Worm (Caenorhabditis elegans) whole organism, L4 larva: Measurements from ENCODE around the gene M176.4.
A peak's percentile ranks its signal among the peaks of the same experiment; 100 is the strongest.

Experiments used
- F10B5.3 ChIP-seq: sonication (generic microtip); optimal IDR thresholded peaks from 2 replicates; lab custom pipeline; 2016; ENCODE audit warnings: mild to moderate bottlenecking, missing genetic modification characterization, missing compliant biosample characterization
- F26F4.8 ChIP-seq: fragments of 200-800 bp; sonication (Bioruptor generic); conservative IDR thresholded peaks from 2 replicates; pipeline ENCODE4 v1.3.6; 2022; ENCODE audit warnings: missing genetic modification characterization, missing compliant biosample characterization
- F49E8.2 ChIP-seq: sonication (generic microtip); optimal IDR thresholded peaks from 2 replicates; lab custom pipeline; 2016; ENCODE audit warnings: missing compliant biosample characterization, mild to moderate bottlenecking, missing genetic modification characterization, borderline replicate concordance
- R02D3.7 ChIP-seq: fragments of 150-350 bp; sonication (generic microtip); optimal IDR thresholded peaks from 3 replicates; lab custom pipeline; 2014; ENCODE audit warnings: missing biosample characterization, missing genetic modification characterization
- Y48G9A.11 ChIP-seq: fragments of 200-800 bp; sonication (Bioruptor generic); IDR thresholded peaks from 2 replicates; pipeline ENCODE4 v1.3.6; 2022; ENCODE audit warnings: missing genetic modification reagents, missing genetic modification characterization, missing compliant biosample characterization
- Y75B8A.6 ChIP-seq: fragments of 200-800 bp; sonication (Bioruptor generic); IDR thresholded peaks from 2 replicates; pipeline ENCODE4 v1.3.6; 2022; ENCODE audit warnings: missing genetic modification reagents, missing genetic modification characterization, missing compliant biosample characterization
- arid-1 ChIP-seq: fragments of 200-800 bp; sonication (Bioruptor generic); conservative IDR thresholded peaks from 2 replicates; pipeline ENCODE4 v1.3.6; 2022; ENCODE audit warnings: missing genetic modification reagents, missing genetic modification characterization, missing compliant biosample characterization
- ceh-20 ChIP-seq: fragments of 200-800 bp; sonication (Bioruptor generic); IDR thresholded peaks from 2 replicates; pipeline ENCODE4 v1.3.6; 2022; ENCODE audit warnings: missing genetic modification reagents, missing genetic modification characterization, missing compliant biosample characterization
- ceh-28 ChIP-seq: fragments of 150-350 bp; optimal IDR thresholded peaks from 2 replicates; lab custom pipeline; 2014; ENCODE audit warnings: missing biosample characterization, missing genetic modification reagents, missing genetic modification characterization
- ceh-32 ChIP-seq: sonication (generic microtip); optimal IDR thresholded peaks from 2 replicates; lab custom pipeline; 2016; ENCODE audit warnings: mild to moderate bottlenecking, missing genetic modification characterization, missing compliant biosample characterization; ENCODE audit not compliant: poor library complexity
- ceh-62 ChIP-seq: sonication (generic microtip); optimal IDR thresholded peaks from 2 replicates; lab custom pipeline; 2017; ENCODE audit warnings: missing biosample characterization, missing genetic modification characterization
- daf-16 ChIP-seq, 3 experiments: sonication (generic microtip); optimal IDR thresholded peaks; 2 replicates each; lab custom pipeline; 2016 to 2017; ENCODE audit warnings: missing genetic modification characterization in 3 of 3, missing genetic modification reagents in 3 of 3, mild to moderate bottlenecking in 2 of 3, missing compliant biosample characterization in 2 of 3, missing biosample characterization in 1 of 3, moderate library complexity in 1 of 3
- daf-8 ChIP-seq: fragments of 200-800 bp; sonication (Bioruptor generic); IDR thresholded peaks from 2 replicates; pipeline ENCODE4 v1.3.6; 2022; ENCODE audit warnings: missing genetic modification characterization, missing compliant biosample characterization
- dmd-9 ChIP-seq: fragments of 200-800 bp; sonication (Bioruptor generic); IDR thresholded peaks from 2 replicates; pipeline ENCODE4 v1.3.6; 2022; ENCODE audit warnings: missing genetic modification reagents, missing genetic modification characterization, missing compliant biosample characterization
- duxl-1 ChIP-seq: sonication (generic microtip); optimal IDR thresholded peaks from 2 replicates; lab custom pipeline; 2016; ENCODE audit warnings: mild to moderate bottlenecking, missing genetic modification characterization, moderate library complexity, missing compliant biosample characterization; ENCODE audit not compliant: poor library complexity
- egl-43 ChIP-seq: fragments of 200-800 bp; sonication (Bioruptor generic); IDR thresholded peaks from 2 replicates; pipeline ENCODE4 v1.3.6; 2022; ENCODE audit warnings: missing genetic modification reagents, missing genetic modification characterization, missing compliant biosample characterization
- hmg-1.1 ChIP-seq: fragments of 200-800 bp; sonication (Bioruptor generic); IDR thresholded peaks from 2 replicates; pipeline ENCODE4 v1.3.6; 2022; ENCODE audit warnings: missing genetic modification reagents, missing genetic modification characterization, missing compliant biosample characterization
- lin-15B ChIP-seq: fragments of 150-350 bp; sonication (generic microtip); optimal IDR thresholded peaks from 3 replicates; lab custom pipeline; 2014; ENCODE audit warnings: missing biosample characterization, missing genetic modification characterization
- lin-39 ChIP-seq: fragments of 150-350 bp; optimal IDR thresholded peaks from 2 replicates; lab custom pipeline; 2014; ENCODE audit warnings: missing biosample characterization, missing genetic modification reagents, missing genetic modification characterization
- madf-9 ChIP-seq: fragments of 200-800 bp; sonication (Bioruptor generic); conservative IDR thresholded peaks from 2 replicates; pipeline ENCODE4 v1.3.6; 2022; ENCODE audit warnings: missing genetic modification reagents, missing genetic modification characterization, missing compliant biosample characterization
- mes-2 ChIP-seq: sonication (generic microtip); optimal IDR thresholded peaks from 2 replicates; lab custom pipeline; 2016; ENCODE audit warnings: missing genotype, mild to moderate bottlenecking, missing genetic modification characterization, missing compliant biosample characterization; ENCODE audit not compliant: poor library complexity, severe bottlenecking
- mxl-2 ChIP-seq: fragments of 200-800 bp; sonication (Bioruptor generic); conservative IDR thresholded peaks from 2 replicates; pipeline ENCODE4 v1.3.6; 2022; ENCODE audit warnings: missing genetic modification reagents, missing genetic modification characterization, missing compliant biosample characterization
- mxl-3 ChIP-seq: fragments of 200-800 bp; sonication (Bioruptor generic); optimal IDR thresholded peaks from 2 replicates; lab custom pipeline; 2018; ENCODE audit warnings: mild to moderate bottlenecking, missing genetic modification characterization, missing compliant biosample characterization
- nhr-10 ChIP-seq: fragments of 150-350 bp; optimal IDR thresholded peaks from 2 replicates; lab custom pipeline; 2014; ENCODE audit warnings: missing biosample characterization, missing genetic modification characterization
- nhr-111 ChIP-seq: fragments of 200-800 bp; sonication (Bioruptor generic); optimal IDR thresholded peaks from 2 replicates; lab custom pipeline; 2018; ENCODE audit warnings: mild to moderate bottlenecking, missing genetic modification characterization, missing compliant biosample characterization
- nhr-41 ChIP-seq: fragments of 200-800 bp; sonication (Bioruptor generic); IDR thresholded peaks from 2 replicates; pipeline ENCODE4 v1.3.6; 2022; ENCODE audit warnings: missing genetic modification reagents, missing genetic modification characterization, missing compliant biosample characterization
- nhr-77 ChIP-seq: fragments of 150-350 bp; optimal IDR thresholded peaks from 2 replicates; lab custom pipeline; 2014; ENCODE audit warnings: missing biosample characterization, missing genetic modification characterization
- php-3 ChIP-seq: fragments of 200-800 bp; sonication (Bioruptor generic); IDR thresholded peaks from 2 replicates; pipeline ENCODE4 v1.3.6; 2022; ENCODE audit warnings: missing genetic modification reagents, missing genetic modification characterization, missing compliant biosample characterization
- pqm-1 ChIP-seq: sonication (generic microtip); optimal IDR thresholded peaks from 2 replicates; lab custom pipeline; 2017; ENCODE audit warnings: missing biosample characterization, missing genetic modification characterization
- spr-3 ChIP-seq: fragments of 200-800 bp; sonication (Bioruptor generic); optimal IDR thresholded peaks from 2 replicates; lab custom pipeline; 2018; ENCODE audit warnings: mild to moderate bottlenecking, missing genetic modification characterization, missing compliant biosample characterization
- zag-1 ChIP-seq: fragments of 150-350 bp; optimal IDR thresholded peaks from 2 replicates; lab custom pipeline; 2014; ENCODE audit warnings: missing biosample characterization, missing genetic modification characterization
- ztf-7 ChIP-seq: fragments of 150-350 bp; optimal IDR thresholded peaks from 2 replicates; lab custom pipeline; 2014; ENCODE audit warnings: missing biosample characterization, missing genetic modification characterization

M176.4 gene

ce11 chrII:9418065-9418567, at the start of gene M176.4, which contains the start of gene M176.16:
TSS of gene M176.4 (plus strand) at chrII:9418365.
TSS of gene M176.16 (plus strand) at chrII:9418517.
- no peak for TF ChIP-seq F49E8.2
- peak; percentile 7 for TF ChIP-seq nhr-77
- no peak for TF ChIP-seq Y48G9A.11 (GFP tag; lab: Robert Waterston, UW)
- TF ChIP-seq pqm-1 (tag; lab: Kevin White, UChicago): peak; percentile 30
- TF ChIP-seq mes-2: peak; percentile 18
- no peak for TF ChIP-seq daf-16 (GFP tag; optimal IDR thresholded peaks at IDR 0.05; lab: Kevin White, UChicago)
- TF ChIP-seq daf-16 (tag; optimal IDR thresholded peaks at IDR 0.05; lab: Kevin White, UChicago): peak; percentile 40

ce11 chrII:9369394-9369793, 48.8 kb upstream of the M176.4 start:
- TF ChIP-seq nhr-41 (GFP tag; lab: Robert Waterston, UW): no peak
- peak; percentile 56 for TF ChIP-seq ceh-28 (tag; lab: Kevin White, UChicago)
- TF ChIP-seq, all 104 proteins: peak for 1

DNA sequence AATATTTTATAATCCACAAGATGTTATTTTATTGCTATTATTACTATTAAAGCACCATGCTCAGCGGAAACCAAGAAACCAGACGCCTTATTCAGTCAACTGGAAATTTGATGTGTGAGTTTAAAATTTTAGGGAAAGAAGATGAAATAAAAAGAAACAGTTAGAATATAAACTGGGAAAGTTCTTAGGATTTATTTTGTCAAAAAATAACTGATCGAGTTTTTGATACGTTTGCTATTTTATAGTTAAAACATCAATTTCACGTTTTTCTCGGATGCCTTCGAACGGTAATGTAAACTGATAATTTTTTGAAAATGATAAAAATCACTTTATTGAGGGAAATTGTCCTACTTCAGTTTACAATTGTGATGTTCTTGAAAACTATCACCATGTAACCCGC, 45.8 kb upstream of the M176.4 start, which contains the start of gene C06C3.3:
TSS of gene C06C3.3 (minus strand) at position 101 of the 400 bp plus-strand sequence.
- TF ChIP-seq php-3 (no peak), Y75B8A.6 (GFP tag; lab: Robert Waterston, UW) (no peak)

- TF ChIP-seq daf-16 (GFP tag; optimal IDR thresholded peaks at IDR 0.05; lab: Kevin White, UChicago) (no peak), daf-16 (tag; optimal IDR thresholded peaks at IDR 0.05; lab: Kevin White, UChicago) (no peak), hmg-1.1 (no peak), nhr-10 (no peak), F26F4.8 (GFP tag; lab: Robert Waterston, UW) (no peak), F10B5.3 (no peak), egl-43 (GFP tag; lab: Robert Waterston, UW) (no peak), dmd-9 (no peak), madf-9 (GFP tag; lab: Robert Waterston, UW) (no peak), lin-15B (tag; lab: Kevin White, UChicago) (no peak), ceh-28 (tag; lab: Kevin White, UChicago) (no peak), ceh-32 (no peak), nhr-111 (GFP tag; lab: Kevin White, UChicago) (no peak), lin-39 (tag; lab: Kevin White, UChicago) (no peak), ztf-7 (no peak), ceh-62 (tag; lab: Kevin White, UChicago) (no peak), ceh-20 (GFP tag; lab: Robert Waterston, UW) (no peak), arid-1 (no peak), R02D3.7 (tag; lab: Kevin White, UChicago) (no peak), duxl-1 (tag; lab: Kevin White, UChicago) (no peak)
- TF ChIP-seq, all 104 proteins: peak for 0
These were observed 45.2 kb upstream of the M176.4 start, which contains the start of gene C06C3.4 for ce11 chrII:9372991-9373390. TSS of gene C06C3.4 (plus strand) at chrII:9373291.

DNA sequence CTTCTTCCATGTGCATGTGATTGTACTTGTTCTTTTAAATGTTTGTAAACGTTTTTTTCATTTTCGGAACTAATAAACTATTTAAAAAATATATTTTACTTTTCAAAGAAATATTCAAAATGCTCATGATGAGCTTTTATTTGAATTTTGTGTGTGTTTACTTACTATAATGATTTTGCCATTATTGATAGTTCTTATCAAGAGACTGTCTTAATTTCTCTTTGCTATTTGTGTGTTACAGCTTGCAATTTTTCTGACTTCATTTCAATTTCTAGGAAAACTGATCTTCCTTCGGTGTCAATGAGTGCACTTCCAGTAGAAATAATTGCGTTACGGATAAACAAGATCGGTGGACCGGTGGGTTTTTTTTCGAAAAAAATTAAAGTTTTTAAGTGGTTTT, 43.4 kb upstream of the M176.4 start, which contains the start of gene C06C3.12:
TSS of gene C06C3.12 (plus strand) at position 301 of the 400 bp plus-strand sequence.
- TF ChIP-seq mxl-2 (no peak), spr-3 (GFP tag; lab: Kevin White, UChicago) (no peak), mxl-3 (GFP tag; lab: Kevin White, UChicago) (no peak), daf-8 (GFP tag; lab: Robert Waterston, UW) (no peak), daf-16 (GFP tag; optimal IDR thresholded peaks at IDR 0.05; lab: Kevin White, UChicago) (no peak), daf-16 (tag; optimal IDR thresholded peaks at IDR 0.05; lab: Kevin White, UChicago) (peak; percentile 43), zag-1 (tag; lab: Kevin White, UChicago) (no peak)
